Fruit fly (Drosophila melanogaster) whole organism, embryonic: ENCODE data around the gene CG17207.

Source experiments
- Asciz ChIP-seq: fragments of 200-800 bp; sonication (Bioruptor generic); optimal IDR thresholded peaks from 2 replicates; lab custom pipeline; 2017; ENCODE audit warnings: missing biosample characterization, mild to moderate bottlenecking, missing genetic modification characterization, missing genetic modification reagents
- Atf3 ChIP-seq: fragments of 200-800 bp; sonication (Bioruptor generic); optimal IDR thresholded peaks from 3 replicates; lab custom pipeline; 2016; ENCODE audit warnings: missing biosample characterization, missing genetic modification characterization
- CG10366 ChIP-seq: fragments of 200-800 bp; sonication (Bioruptor generic); IDR thresholded peaks from 2 replicates; pipeline ENCODE4 v1.3.6; 2022; ENCODE audit warnings: missing biosample characterization, missing genetic modification characterization
- CG10654 ChIP-seq: fragments of 200-800 bp; sonication (Bioruptor generic); optimal IDR thresholded peaks from 2 replicates; lab custom pipeline; 2016; ENCODE audit warnings: missing biosample characterization, missing genetic modification characterization
- CG11247 ChIP-seq: fragments of 200-800 bp; sonication (Bioruptor generic); IDR thresholded peaks from 2 replicates; pipeline ENCODE4 v1.3.6; 2022; ENCODE audit warnings: missing biosample characterization, missing genetic modification characterization
- CG11696 ChIP-seq: fragments of 200-800 bp; sonication (Bioruptor generic); IDR thresholded peaks from 2 replicates; pipeline ENCODE4 v1.3.6; 2022; ENCODE audit warnings: missing biosample characterization, missing genetic modification characterization
- CG13424 ChIP-seq: fragments of 200-800 bp; sonication (Bioruptor generic); optimal IDR thresholded peaks from 2 replicates; lab custom pipeline; 2019; ENCODE audit warnings: missing biosample characterization, mild to moderate bottlenecking, missing genetic modification characterization, moderate library complexity
- CG15514 ChIP-seq: fragments of 200-800 bp; sonication (Bioruptor generic); optimal IDR thresholded peaks from 3 replicates; lab custom pipeline; 2017; ENCODE audit warnings: missing biosample characterization, missing genetic modification characterization, mild to moderate bottlenecking, moderate library complexity, missing genetic modification reagents
- CG1603 ChIP-seq: fragments of 200-800 bp; sonication (Bioruptor generic); optimal IDR thresholded peaks from 2 replicates; lab custom pipeline; 2019; ENCODE audit warnings: missing biosample characterization, mild to moderate bottlenecking, missing genetic modification characterization, moderate library complexity
- CG1792 ChIP-seq: fragments of 200-800 bp; sonication (Bioruptor generic); optimal IDR thresholded peaks from 2 replicates; lab custom pipeline; 2016; ENCODE audit warnings: missing biosample characterization, missing genetic modification characterization
- CG2120 ChIP-seq: fragments of 200-800 bp; sonication (Bioruptor generic); optimal IDR thresholded peaks from 3 replicates; lab custom pipeline; 2016; ENCODE audit warnings: missing biosample characterization, missing genetic modification characterization
- CG2712 ChIP-seq: fragments of 200-800 bp; optimal IDR thresholded peaks from 3 replicates; lab custom pipeline; 2019; ENCODE audit warnings: missing biosample characterization, mild to moderate bottlenecking, missing genetic modification characterization, moderate library complexity
- CG31388 ChIP-seq: fragments of 200-800 bp; sonication (Bioruptor generic); optimal IDR thresholded peaks from 2 replicates; lab custom pipeline; 2016; ENCODE audit warnings: missing biosample characterization, missing genetic modification characterization
- CG33557 ChIP-seq: fragments of 200-800 bp; sonication (Bioruptor generic); optimal IDR thresholded peaks from 2 replicates; lab custom pipeline; 2019; ENCODE audit warnings: missing biosample characterization, mild to moderate bottlenecking, missing genetic modification characterization, moderate library complexity
- CG4820 ChIP-seq: fragments of 200-800 bp; sonication (Bioruptor generic); optimal IDR thresholded peaks from 3 replicates; lab custom pipeline; 2016; ENCODE audit warnings: missing biosample characterization, missing genetic modification characterization
- CG5953 ChIP-seq: fragments of 200-800 bp; sonication (Bioruptor generic); IDR thresholded peaks from 2 replicates; pipeline ENCODE4 v1.3.6; 2022; ENCODE audit warnings: missing biosample characterization, missing genetic modification characterization
- CG6175 ChIP-seq: fragments of 200-800 bp; sonication (Bioruptor generic); IDR thresholded peaks from 3 replicates; pipeline ENCODE4 v1.3.6; 2022; ENCODE audit warnings: missing biosample characterization, missing genetic modification characterization
- CG6254 ChIP-seq: fragments of 200-800 bp; sonication (Bioruptor generic); optimal IDR thresholded peaks from 3 replicates; lab custom pipeline; 2017; ENCODE audit warnings: mild to moderate bottlenecking, missing biosample characterization, missing genetic modification reagents, missing genetic modification characterization
- CG7963 ChIP-seq: fragments of 200-800 bp; sonication (Bioruptor generic); IDR thresholded peaks from 3 replicates; pipeline ENCODE4 v1.3.6; 2022; ENCODE audit warnings: missing biosample characterization, missing genetic modification characterization; ENCODE audit not compliant: partially characterized antibody
- Dbx ChIP-seq: fragments of 200-800 bp; sonication (Bioruptor generic); IDR thresholded peaks from 3 replicates; pipeline ENCODE4 v1.3.6; 2022; ENCODE audit warnings: missing biosample characterization, missing genetic modification characterization
- Dip3 ChIP-seq: fragments of 200-800 bp; sonication (Bioruptor generic); optimal IDR thresholded peaks from 3 replicates; lab custom pipeline; 2016; ENCODE audit warnings: missing biosample characterization, missing genetic modification characterization
- Pdp1 ChIP-seq, 2 experiments: fragments of 200-800 bp; sonication (Bioruptor generic); optimal IDR thresholded peaks; 3 replicates each; lab custom pipeline; 2016; ENCODE audit warnings: missing biosample characterization in 2 of 2, missing genetic modification characterization in 2 of 2, mild to moderate bottlenecking in 1 of 2, moderate library complexity in 1 of 2
- Poxn ChIP-seq: fragments of 200-800 bp; sonication (Bioruptor generic); IDR thresholded peaks from 2 replicates; pipeline ENCODE4 v1.3.6; 2022; ENCODE audit warnings: missing biosample characterization, missing genetic modification characterization
- al ChIP-seq: fragments of 200-800 bp; sonication (Bioruptor generic); IDR thresholded peaks from 2 replicates; pipeline ENCODE4 v1.3.6; 2022; ENCODE audit warnings: missing biosample characterization, missing genetic modification characterization
- bab2 ChIP-seq: fragments of 200-800 bp; sonication (Bioruptor generic); optimal IDR thresholded peaks from 2 replicates; lab custom pipeline; 2016; ENCODE audit warnings: missing biosample characterization, missing genetic modification characterization
- bcd ChIP-seq: fragments of 200-800 bp; sonication (Bioruptor generic); optimal IDR thresholded peaks from 2 replicates; lab custom pipeline; 2017; ENCODE audit warnings: missing biosample characterization, mild to moderate bottlenecking, missing genetic modification characterization
- bowl ChIP-seq: fragments of 200-800 bp; sonication (Bioruptor generic); IDR thresholded peaks from 2 replicates; pipeline ENCODE4 v1.3.6; 2022; ENCODE audit warnings: missing biosample characterization, missing genetic modification characterization
- caup ChIP-seq: fragments of 200-800 bp; sonication (Bioruptor generic); optimal IDR thresholded peaks from 3 replicates; lab custom pipeline; 2017; ENCODE audit warnings: missing biosample characterization, mild to moderate bottlenecking, missing genetic modification characterization, moderate library complexity; ENCODE audit not compliant: severe bottlenecking
- cwo ChIP-seq: fragments of 200-800 bp; sonication (Bioruptor generic); optimal IDR thresholded peaks from 3 replicates; lab custom pipeline; 2017; ENCODE audit warnings: missing biosample characterization, missing genetic modification characterization, mild to moderate bottlenecking, moderate library complexity, missing genetic modification reagents
- danr ChIP-seq: fragments of 200-800 bp; sonication (Bioruptor generic); IDR thresholded peaks from 2 replicates; pipeline ENCODE4 v1.3.6; 2022; ENCODE audit warnings: missing biosample characterization, missing genetic modification characterization
- fd102C ChIP-seq: fragments of 200-800 bp; sonication (Bioruptor generic); optimal IDR thresholded peaks from 2 replicates; lab custom pipeline; 2018; ENCODE audit warnings: missing biosample characterization, mild to moderate bottlenecking, missing genetic modification characterization, moderate library complexity
- fd64A ChIP-seq: fragments of 200-800 bp; sonication (Bioruptor generic); optimal IDR thresholded peaks from 3 replicates; lab custom pipeline; 2018; ENCODE audit warnings: missing biosample characterization, mild to moderate bottlenecking, missing genetic modification characterization
- ftz-f1 ChIP-seq: fragments of 200-800 bp; sonication (Bioruptor generic); optimal IDR thresholded peaks from 2 replicates; lab custom pipeline; 2016; ENCODE audit warnings: missing biosample characterization, missing genetic modification characterization
- gce ChIP-seq: fragments of 200-800 bp; sonication (Bioruptor generic); IDR thresholded peaks from 3 replicates; pipeline ENCODE4 v1.3.6; 2022; ENCODE audit warnings: missing biosample characterization, missing genetic modification characterization
- ind ChIP-seq: fragments of 200-800 bp; sonication (Bioruptor generic); optimal IDR thresholded peaks from 3 replicates; lab custom pipeline; 2016; ENCODE audit warnings: missing biosample characterization, missing genetic modification characterization
- kay ChIP-seq: fragments of 200-800 bp; sonication (Bioruptor generic); optimal IDR thresholded peaks from 2 replicates; lab custom pipeline; 2016; ENCODE audit warnings: missing biosample characterization, missing genetic modification characterization
- klu ChIP-seq: fragments of 200-800 bp; sonication (Bioruptor generic); IDR thresholded peaks from 2 replicates; pipeline ENCODE4 v1.3.6; 2022; ENCODE audit warnings: missing biosample characterization, missing genetic modification characterization
- lola ChIP-seq, 3 experiments: fragments of >200 bp in 2 of 3; fragments of 200-800 bp in 1 of 3; sonication (Bioruptor generic) in 1 of 3; optimal IDR thresholded peaks; 2 replicates each; lab custom pipeline; 2017 to 2019; ENCODE audit warnings: missing biosample characterization in 3 of 3, missing genetic modification characterization in 3 of 3, mild to moderate bottlenecking in 1 of 3, moderate library complexity in 1 of 3
- mirr ChIP-seq: fragments of 200-800 bp; sonication (Bioruptor generic); optimal IDR thresholded peaks from 3 replicates; lab custom pipeline; 2018; ENCODE audit warnings: missing biosample characterization, mild to moderate bottlenecking, missing genetic modification characterization
- pan ChIP-seq, 4 experiments: fragments of >200 bp in 3 of 4; fragments of 200-800 bp in 1 of 4; sonication (Bioruptor generic) in 1 of 4; optimal IDR thresholded peaks in 3 of 4; IDR thresholded peaks in 1 of 4; 2 replicates each; pipeline versions ENCODE4 v1.3.6 to Lab custom; 2017 to 2022; ENCODE audit warnings: missing biosample characterization in 2 of 4, missing genetic modification characterization in 2 of 4, mixed read lengths in 1 of 4
- pzg ChIP-seq: fragments of 200-800 bp; sonication (Bioruptor generic); optimal IDR thresholded peaks from 3 replicates; lab custom pipeline; 2018; ENCODE audit warnings: missing biosample characterization, mild to moderate bottlenecking, missing genetic modification characterization, moderate library complexity
- slbo ChIP-seq: fragments of 200-800 bp; sonication (Bioruptor generic); IDR thresholded peaks from 2 replicates; pipeline ENCODE4 v1.3.6; 2022; ENCODE audit warnings: missing biosample characterization, missing genetic modification characterization
- slou ChIP-seq: fragments of 200-800 bp; sonication (Bioruptor generic); optimal IDR thresholded peaks from 3 replicates; lab custom pipeline; 2016; ENCODE audit warnings: missing biosample characterization, missing genetic modification characterization
- sqz ChIP-seq: fragments of 200-800 bp; sonication (Bioruptor generic); optimal IDR thresholded peaks from 3 replicates; lab custom pipeline; 2018; ENCODE audit warnings: missing biosample characterization, mild to moderate bottlenecking, missing genetic modification characterization
- tgo ChIP-seq: fragments of 200-800 bp; sonication (Bioruptor generic); IDR thresholded peaks from 3 replicates; pipeline ENCODE4 v1.3.6; 2022; ENCODE audit warnings: missing biosample characterization, missing genetic modification characterization
- trh ChIP-seq: fragments of 200-800 bp; sonication (Bioruptor generic); optimal IDR thresholded peaks from 2 replicates; lab custom pipeline; 2016; ENCODE audit warnings: missing biosample characterization, missing genetic modification characterization
- usp ChIP-seq: fragments of >200 bp; optimal IDR thresholded peaks from 2 replicates; lab custom pipeline; 2017; ENCODE audit warnings: missing biosample characterization, missing genetic modification characterization
- vnd ChIP-seq: fragments of 200-800 bp; sonication (Bioruptor generic); IDR thresholded peaks from 3 replicates; pipeline ENCODE4 v1.3.6; 2022; ENCODE audit warnings: missing biosample characterization, missing genetic modification characterization; ENCODE audit not compliant: partially characterized antibody
- wor ChIP-seq: fragments of 200-800 bp; sonication (Bioruptor generic); IDR thresholded peaks from 2 replicates; pipeline ENCODE4 v1.3.6; 2022; ENCODE audit warnings: missing biosample characterization, missing genetic modification characterization
- yki ChIP-seq: fragments of >200 bp; optimal IDR thresholded peaks from 3 replicates; lab custom pipeline; 2018

The CG17207 gene

dm6 chr3R:12448889-12449314, 10.0 kb upstream of the CG17207 start, which contains the start of gene CG18549 (continued):
- TF ChIP-seq klu (GFP tag; lab: Robert Waterston, UW) (peak; percentile 99), kay (peak; percentile 99), CG11247 (GFP tag; lab: Robert Waterston, UW) (peak; percentile 100), mirr (GFP tag; lab: Kevin White, UChicago) (peak; percentile 99), CG4820 (peak; percentile 99), fd64A (GFP tag; lab: Kevin White, UChicago) (peak; percentile 100), ftz-f1 (GFP tag; lab: Kevin White, UChicago) (peak; percentile 94), Pdp1 (GFP tag; optimal IDR thresholded peaks at IDR 0.05; lab: Kevin White, UChicago) (peak; percentile 99), sqz (GFP tag; lab: Kevin White, UChicago) (peak; percentile 100), danr (GFP tag; lab: Robert Waterston, UW) (peak; percentile 100), lola (GFP tag; optimal IDR thresholded peaks at IDR 0.05; lab: Kevin White, UChicago) (peak in 1 of 3 experiments; percentile 100), pan (optimal IDR thresholded peaks at IDR 0.05; lab: Kevin White, UChicago) (no peak), pan (GFP tag; optimal IDR thresholded peaks at IDR 0.05 in 1 of 2, IDR thresholded peaks at IDR 0.05 in 1 of 2) (peak in 1 of 2 experiments; percentile 100), CG2120 (peak; percentile 100), Asciz (GFP tag; lab: Kevin White, UChicago) (peak; percentile 100), CG1603 (tag; lab: Kevin White, UChicago) (peak; percentile 97), CG6175 (GFP tag; lab: Robert Waterston, UW) (peak; percentile 99), CG5953 (GFP tag; lab: Robert Waterston, UW) (peak; percentile 100), pzg (GFP tag; lab: Kevin White, UChicago) (peak; percentile 52), bcd (peak; percentile 100), gce (GFP tag; lab: Robert Waterston, UW) (peak; percentile 100), CG6254 (GFP tag; lab: Kevin White, UChicago) (peak; percentile 98), caup (GFP tag; lab: Kevin White, UChicago) (peak; percentile 100), Dip3 (GFP tag; lab: Kevin White, UChicago) (peak; percentile 99), tgo (GFP tag; lab: Robert Waterston, UW) (peak; percentile 100), CG10366 (GFP tag; lab: Robert Waterston, UW) (peak; percentile 100), Atf3 (GFP tag; lab: Kevin White, UChicago) (peak; percentile 99), CG11696 (GFP tag; lab: Robert Waterston, UW) (peak; percentile 98), CG10654 (GFP tag; lab: Kevin White, UChicago) (peak; percentile 100), CG15514 (GFP tag; lab: Kevin White, UChicago) (peak; percentile 96), ind (GFP tag; lab: Kevin White, UChicago) (peak; percentile 99), al (GFP tag; lab: Robert Waterston, UW) (peak; percentile 99), CG31388 (peak; percentile 99), CG13424 (tag; lab: Kevin White, UChicago) (peak; percentile 100), Poxn (GFP tag; lab: Robert Waterston, UW) (peak; percentile 98), bab2 (GFP tag; lab: Kevin White, UChicago) (peak; percentile 100), CG2712 (tag; lab: Kevin White, UChicago) (peak; percentile 100), Dbx (GFP tag; lab: Robert Waterston, UW) (peak; percentile 100), CG1792 (GFP tag; lab: Kevin White, UChicago) (peak; percentile 99), slou (GFP tag; lab: Kevin White, UChicago) (peak; percentile 99), cwo (GFP tag; lab: Kevin White, UChicago) (peak; percentile 99), slbo (GFP tag; lab: Robert Waterston, UW) (peak; percentile 100), yki (no peak), wor (GFP tag; lab: Robert Waterston, UW) (peak; percentile 100), CG7963 (GFP tag; lab: Robert Waterston, UW) (peak; percentile 73; the same call in 2 of the 3 replicates), usp (GFP tag; lab: Kevin White, UChicago) (no peak), bowl (peak; percentile 100), trh (GFP tag; lab: Kevin White, UChicago) (peak; percentile 99), CG33557 (GFP tag; lab: Kevin White, UChicago) (peak; percentile 100), vnd (peak; percentile 65), fd102C (GFP tag; lab: Kevin White, UChicago) (peak; percentile 92)
